Fruit fly (Drosophila melanogaster) whole organism, adult: Measurements from ENCODE around the gene Hnf4.
A peak's percentile ranks its signal among the peaks of the same experiment; 100 is the strongest.

Experiments used
- CG11617 ChIP-seq: fragments of 200-800 bp; sonication (Bioruptor generic); optimal IDR thresholded peaks from 2 replicates; lab custom pipeline; 2017; ENCODE audit warnings: mild to moderate bottlenecking, missing biosample characterization, missing genetic modification reagents, missing genetic modification characterization
- CG12768 ChIP-seq: fragments of 200-800 bp; sonication (Bioruptor generic); optimal IDR thresholded peaks from 2 replicates; lab custom pipeline; 2017; ENCODE audit warnings: missing biosample characterization, missing genetic modification characterization, mild to moderate bottlenecking, moderate library complexity, missing genetic modification reagents
- CG14711 ChIP-seq: fragments of 200-800 bp; sonication (Bioruptor generic); optimal IDR thresholded peaks from 2 replicates; lab custom pipeline; 2018; ENCODE audit warnings: missing biosample characterization, mild to moderate bottlenecking, missing genetic modification characterization, moderate library complexity
- CG1620 ChIP-seq: fragments of 200-800 bp; sonication (Bioruptor generic); optimal IDR thresholded peaks from 2 replicates; lab custom pipeline; 2016; ENCODE audit warnings: missing biosample characterization, missing genetic modification characterization
- CG33017 ChIP-seq: fragments of 200-800 bp; sonication (Bioruptor generic); optimal IDR thresholded peaks from 2 replicates; lab custom pipeline; 2018; ENCODE audit warnings: missing biosample characterization, mild to moderate bottlenecking, missing genetic modification characterization, moderate library complexity
- CG5204 ChIP-seq: fragments of 200-800 bp; sonication (Bioruptor generic); optimal IDR thresholded peaks from 2 replicates; lab custom pipeline; 2016; ENCODE audit warnings: missing biosample characterization, missing genetic modification characterization
- CG7045 ChIP-seq: fragments of 200-800 bp; sonication (Bioruptor generic); optimal IDR thresholded peaks from 2 replicates; lab custom pipeline; 2017; ENCODE audit warnings: missing biosample characterization, mild to moderate bottlenecking, missing genetic modification characterization
- CG7101 ChIP-seq: fragments of 200-800 bp; sonication (Bioruptor generic); optimal IDR thresholded peaks from 2 replicates; lab custom pipeline; 2018; ENCODE audit warnings: missing biosample characterization, mild to moderate bottlenecking, missing genetic modification characterization, moderate library complexity
- Clk ChIP-seq: fragments of 200-800 bp; sonication (Bioruptor generic); optimal IDR thresholded peaks from 2 replicates; lab custom pipeline; 2017; ENCODE audit warnings: missing biosample characterization, missing genetic modification characterization
- Crg-1 ChIP-seq: fragments of 200-800 bp; sonication (Bioruptor generic); optimal IDR thresholded peaks from 2 replicates; lab custom pipeline; 2016; ENCODE audit warnings: missing biosample characterization, missing genetic modification characterization
- Hr96 ChIP-seq: fragments of 200-800 bp; sonication (Bioruptor generic); optimal IDR thresholded peaks from 2 replicates; lab custom pipeline; 2016; ENCODE audit warnings: missing biosample characterization, missing genetic modification characterization
- Mnt ChIP-seq: fragments of 200-800 bp; sonication (Bioruptor generic); optimal IDR thresholded peaks from 2 replicates; lab custom pipeline; 2016; ENCODE audit warnings: missing biosample characterization, mild to moderate bottlenecking, missing genetic modification characterization
- bab1 ChIP-seq: fragments of 200-800 bp; sonication (Bioruptor generic); optimal IDR thresholded peaks from 3 replicates; lab custom pipeline; 2019; ENCODE audit warnings: missing biosample characterization, mild to moderate bottlenecking, missing genetic modification characterization, moderate library complexity
- cic ChIP-seq: fragments of 200-800 bp; sonication (Bioruptor generic); optimal IDR thresholded peaks from 2 replicates; lab custom pipeline; 2017; ENCODE audit warnings: missing biosample characterization, mild to moderate bottlenecking, missing genetic modification characterization, moderate library complexity
- cnc ChIP-seq, 2 experiments: fragments of >200 bp; optimal IDR thresholded peaks; 2 replicates each; lab custom pipeline; 2017
- kay ChIP-seq: fragments of 200-800 bp; sonication (Bioruptor generic); peaks from one replicate; lab custom pipeline; 2016; ENCODE audit warnings: missing biosample characterization, missing genetic modification characterization, borderline replicate concordance
- ovo ChIP-seq: fragments of 200-800 bp; sonication (Bioruptor generic); optimal IDR thresholded peaks from 2 replicates; lab custom pipeline; 2016; ENCODE audit warnings: missing biosample characterization, missing genetic modification characterization
- pad ChIP-seq: fragments of 200-800 bp; sonication (Bioruptor generic); optimal IDR thresholded peaks from 3 replicates; lab custom pipeline; 2017; ENCODE audit warnings: missing biosample characterization, missing genetic modification characterization, mild to moderate bottlenecking, moderate library complexity, missing genetic modification reagents
- tj ChIP-seq: fragments of 200-800 bp; sonication (Bioruptor generic); optimal IDR thresholded peaks from 3 replicates; lab custom pipeline; 2017; ENCODE audit warnings: missing biosample characterization, mild to moderate bottlenecking, missing genetic modification characterization, moderate library complexity
- toe ChIP-seq: fragments of 200-800 bp; sonication (Bioruptor generic); optimal IDR thresholded peaks from 2 replicates; lab custom pipeline; 2016; ENCODE audit warnings: missing biosample characterization, missing genetic modification characterization

Gene Hnf4

dm6 chr2L:8709413-8709812 lies at the start of gene Hnf4:
Hnf4 (minus strand) TSS chr2L:8709611.
- TF ChIP-seq cic (GFP tag; lab: Kevin White, UChicago) (peak; percentile 55), pad (GFP tag; lab: Kevin White, UChicago) (peak; percentile 1), tj (GFP tag; lab: Kevin White, UChicago) (peak; percentile 87), CG11617 (GFP tag; lab: Kevin White, UChicago) (no peak), Crg-1 (GFP tag; lab: Kevin White, UChicago) (no peak), CG1620 (peak; percentile 7)

DNA sequence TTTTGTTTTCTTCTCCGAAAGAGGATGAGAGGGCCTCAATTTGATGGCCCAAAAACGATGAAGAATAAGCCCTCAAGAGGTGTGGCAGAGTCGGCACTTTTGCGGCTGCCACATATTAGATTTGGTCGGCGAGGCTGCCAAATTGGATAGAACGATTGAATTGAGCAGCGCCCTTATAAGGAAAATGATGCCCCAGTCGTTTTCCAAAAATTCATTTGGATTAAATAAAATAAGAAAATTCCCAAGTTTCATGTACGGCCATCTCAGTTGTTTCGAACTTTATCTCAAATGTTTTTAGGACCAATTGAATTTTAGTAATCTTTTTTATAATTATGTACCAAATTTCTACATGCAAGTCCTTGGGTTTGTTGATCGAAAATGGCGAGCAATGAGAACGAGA lies 42.6 kb upstream of the Hnf4 start, which contains the start of the genes CG45307 and CG12438:
TSS of gene CG45307 (minus strand) at position 101 of the 400 bp plus-strand sequence.
TSS of gene CG12438 (plus strand) at position 264 of the 400 bp plus-strand sequence.
- no peak for TF ChIP-seq CG5204
- TF ChIP-seq CG14711 (tag; lab: Kevin White, UChicago): no peak
- TF ChIP-seq tj (GFP tag; lab: Kevin White, UChicago): no peak
- TF ChIP-seq Crg-1 (GFP tag; lab: Kevin White, UChicago): no peak
- no peak for TF ChIP-seq CG12768 (GFP tag; lab: Kevin White, UChicago)
- no peak for TF ChIP-seq toe (GFP tag; lab: Kevin White, UChicago)
- TF ChIP-seq CG11617 (GFP tag; lab: Kevin White, UChicago): no peak
- TF ChIP-seq pad (GFP tag; lab: Kevin White, UChicago): no peak
- no peak for TF ChIP-seq ovo
- TF ChIP-seq cnc (optimal IDR thresholded peaks at IDR 0.05; lab: Kevin White, UChicago): no peak

DNA sequence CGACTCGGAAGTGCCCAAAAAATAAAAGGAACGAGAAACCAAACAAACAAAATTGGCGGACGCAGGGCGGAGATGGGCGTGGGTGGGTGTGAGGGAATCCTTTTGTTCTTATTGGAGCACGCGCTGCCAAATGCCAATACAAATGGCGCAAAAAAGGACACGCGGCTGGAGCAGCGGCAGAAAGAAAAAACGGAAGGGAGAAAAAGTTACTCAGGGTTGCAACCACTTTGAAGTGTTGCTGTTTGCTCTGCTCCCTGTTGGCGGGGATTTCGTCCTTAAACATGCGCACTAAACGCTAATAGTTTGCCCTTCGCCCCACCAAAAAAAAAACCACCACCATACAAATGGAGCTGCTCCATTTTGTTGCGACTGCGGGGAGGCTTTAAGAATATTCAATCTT lies 38.1 kb upstream of the Hnf4 start:
- TF ChIP-seq CG5204 (no peak), tj (GFP tag; lab: Kevin White, UChicago) (no peak), CG7045 (GFP tag; lab: Kevin White, UChicago) (no peak), CG1620 (no peak), CG11617 (GFP tag; lab: Kevin White, UChicago) (no peak), CG12768 (GFP tag; lab: Kevin White, UChicago) (no peak), cnc (optimal IDR thresholded peaks at IDR 0.05; lab: Kevin White, UChicago) (no peak), toe (GFP tag; lab: Kevin White, UChicago) (no peak)

dm6 chr2L:8746350-8746759 lies 36.9 kb upstream of the Hnf4 start:
- no peak for TF ChIP-seq CG5204
- no peak for TF ChIP-seq cnc (optimal IDR thresholded peaks at IDR 0.05; lab: Kevin White, UChicago)

- TF ChIP-seq CG14711 (tag; lab: Kevin White, UChicago): no peak
- TF ChIP-seq cnc (optimal IDR thresholded peaks at IDR 0.05; lab: Kevin White, UChicago): no peak
- no peak for TF ChIP-seq toe (GFP tag; lab: Kevin White, UChicago)
- no peak for TF ChIP-seq CG5204
- TF ChIP-seq pad (GFP tag; lab: Kevin White, UChicago): no peak
- TF ChIP-seq tj (GFP tag; lab: Kevin White, UChicago): no peak
- TF ChIP-seq Crg-1 (GFP tag; lab: Kevin White, UChicago): no peak
- TF ChIP-seq CG7101: no peak
- TF ChIP-seq CG7045 (GFP tag; lab: Kevin White, UChicago): no peak
- no peak for TF ChIP-seq CG11617 (GFP tag; lab: Kevin White, UChicago)
- TF ChIP-seq cic (GFP tag; lab: Kevin White, UChicago): no peak
- TF ChIP-seq Mnt (GFP tag; lab: Kevin White, UChicago): no peak
- no peak for TF ChIP-seq Hr96
- TF ChIP-seq CG33017 (tag; lab: Kevin White, UChicago): no peak
- TF ChIP-seq CG1620: no peak
- TF ChIP-seq kay (GFP tag; lab: Kevin White, UChicago): no peak
Measured at dm6 chr2L:8743082-8743481, 33.7 kb upstream of the Hnf4 start.

dm6 chr2L:8740757-8741278 lies 31.4 kb upstream of the Hnf4 start:
- TF ChIP-seq CG7045 (GFP tag; lab: Kevin White, UChicago) (no peak), cic (GFP tag; lab: Kevin White, UChicago) (no peak), CG1620 (no peak), Hr96 (no peak), Crg-1 (GFP tag; lab: Kevin White, UChicago) (no peak), CG5204 (no peak), ovo (peak; percentile 8)

DNA sequence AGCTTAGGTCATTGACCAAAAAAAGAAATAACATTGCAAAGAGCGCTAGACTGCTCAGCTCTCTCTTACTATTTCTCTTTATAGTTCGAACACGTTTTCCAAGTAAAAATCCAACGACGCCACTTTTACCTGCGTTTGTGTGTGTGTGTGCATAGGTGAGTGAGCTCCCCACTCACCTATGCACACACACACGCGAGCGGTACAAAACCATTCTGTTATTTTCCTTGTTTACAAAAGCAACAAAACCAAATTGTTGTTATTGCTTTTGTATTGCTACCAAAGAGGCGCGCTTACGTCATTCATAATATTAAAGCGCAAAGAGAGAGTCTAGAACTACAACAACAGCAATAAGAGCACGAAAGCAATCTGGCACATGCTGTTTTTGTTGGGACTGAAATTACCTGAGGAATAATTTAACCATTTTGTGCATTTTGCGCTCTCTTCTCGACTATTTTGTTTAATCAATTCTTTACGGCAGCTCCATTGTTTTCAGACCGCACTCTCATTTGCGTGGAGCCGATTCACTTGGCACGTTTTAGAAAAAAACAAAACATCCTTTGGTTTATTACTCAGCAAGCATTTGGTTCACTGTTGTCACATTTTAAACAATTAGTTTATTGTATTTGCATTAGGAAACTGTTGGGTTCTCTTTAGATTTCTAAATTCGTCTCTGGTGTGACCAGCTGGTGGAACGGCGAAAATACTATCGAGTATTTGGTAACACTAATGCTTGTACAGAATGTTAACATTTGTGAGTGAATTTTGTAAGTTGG lies 30.8 kb upstream of the Hnf4 start, which contains the start of gene raw:
TSS of gene raw (minus strand) at position 677 of the 773 bp plus-strand sequence.
- TF ChIP-seq Crg-1 (GFP tag; lab: Kevin White, UChicago) (peak; percentile 36), Clk (GFP tag; lab: Kevin White, UChicago) (no peak), toe (GFP tag; lab: Kevin White, UChicago) (no peak), Mnt (GFP tag; lab: Kevin White, UChicago) (peak; percentile 88), CG7101 (no peak), cnc (optimal IDR thresholded peaks at IDR 0.05; lab: Kevin White, UChicago) (no peak), CG14711 (tag; lab: Kevin White, UChicago) (no peak), CG5204 (no peak), ovo (peak; percentile 63), tj (GFP tag; lab: Kevin White, UChicago) (peak; percentile 30), CG33017 (tag; lab: Kevin White, UChicago) (no peak), Hr96 (no peak), CG1620 (no peak), pad (GFP tag; lab: Kevin White, UChicago) (peak; percentile 30), CG11617 (GFP tag; lab: Kevin White, UChicago) (peak; percentile 26), kay (GFP tag; lab: Kevin White, UChicago) (peak; percentile 98), bab1 (GFP tag; lab: Kevin White, UChicago) (no peak), CG7045 (GFP tag; lab: Kevin White, UChicago) (peak; percentile 17), cic (GFP tag; lab: Kevin White, UChicago) (peak; percentile 85), CG12768 (GFP tag; lab: Kevin White, UChicago) (peak; percentile 55)
